Fruit fly (Drosophila melanogaster): ENCODE data around the gene Pbp95.

Gene Pbp95

dm6 chr3R:8013121-8014009 is at the start of gene Pbp95, which contains the start of gene CG10435 (continued):
- TF ChIP-seq dmrt11E (tag; optimal IDR thresholded peaks at IDR 0.05) (peak; percentile 24), onecut (GFP tag; IDR thresholded peaks at IDR 0.05) (no peak), shn (GFP tag; optimal IDR thresholded peaks at IDR 0.05) (no peak), Fer1 (GFP tag; optimal IDR thresholded peaks at IDR 0.05) (no peak), CG11695 (GFP tag; IDR thresholded peaks at IDR 0.05) (peak; percentile 51; the same call in 1 of the 3 replicates), ham (GFP tag; IDR thresholded peaks at IDR 0.05) (no peak), nerfin-2 (GFP tag; IDR thresholded peaks at IDR 0.05; ENCODE audit: partially characterized antibody) (0 out of 2 replicates have a peak, but pooled peaks have one; percentile 32), Usf (GFP tag; optimal IDR thresholded peaks at IDR 0.05) (no peak), CG2199 (GFP tag; IDR thresholded peaks at IDR 0.05) (no peak), ranshi (GFP tag; IDR thresholded peaks at IDR 0.05) (0 out of 2 replicates have a peak, but pooled peaks have one; percentile 26), CG1832 (GFP tag; optimal IDR thresholded peaks at IDR 0.05) (no peak), CG18619 (GFP tag; optimal IDR thresholded peaks at IDR 0.05) (peak; percentile 51), Nf-YB (GFP tag; optimal IDR thresholded peaks at IDR 0.05) (no peak), GATAe (GFP tag; conservative IDR thresholded peaks at IDR 0.05) (no peak), seq (GFP tag; IDR thresholded peaks at IDR 0.05) (peak; percentile 33; the same call in 1 of the 2 replicates), CG13287 (GFP tag; IDR thresholded peaks at IDR 0.05; ENCODE audit: partially characterized antibody) (peak; percentile 76), CG11398 (GFP tag; optimal IDR thresholded peaks at IDR 0.05) (no peak), CG6689 (GFP tag; IDR thresholded peaks at IDR 0.05) (peak; percentile 60), CG9932 (GFP tag; IDR thresholded peaks at IDR 0.05) (peak; percentile 79), HmgZ (tag; optimal IDR thresholded peaks at IDR 0.05) (peak; percentile 54), ci (GFP tag; IDR thresholded peaks at IDR 0.05) (peak; percentile 68), nerfin-1 (tag; optimal IDR thresholded peaks at IDR 0.05) (no peak), wek (GFP tag; optimal IDR thresholded peaks at IDR 0.05) (peak; percentile 88), CG8765 (GFP tag; IDR thresholded peaks at IDR 0.05) (no peak), Ets97D (GFP tag; optimal IDR thresholded peaks at IDR 0.05) (peak; percentile 51), croc (GFP tag; conservative IDR thresholded peaks at IDR 0.05) (no peak), Rfx (GFP tag; IDR thresholded peaks at IDR 0.05) (peak; percentile 81), CG30403 (GFP tag; optimal IDR thresholded peaks at IDR 0.05) (peak; percentile 76), nom (GFP tag; optimal IDR thresholded peaks at IDR 0.05) (no peak), CG10209 (GFP tag; optimal IDR thresholded peaks at IDR 0.05) (no peak), Dek (tag; optimal IDR thresholded peaks at IDR 0.05) (no peak), caup (GFP tag; optimal IDR thresholded peaks at IDR 0.05; ENCODE audit: severe bottlenecking) (peak; percentile 31), CG9876 (GFP tag; optimal IDR thresholded peaks at IDR 0.05) (no peak), CG17612 (GFP tag; IDR thresholded peaks at IDR 0.05) (no peak), hb (GFP tag; IDR thresholded peaks at IDR 0.05; ENCODE audit: partially characterized antibody) (peak; percentile 62; the same call in 1 of the 3 replicates), otp (GFP tag; IDR thresholded peaks at IDR 0.05) (peak; percentile 50; the same call in 1 of the 3 replicates), CG17912 (GFP tag; optimal IDR thresholded peaks at IDR 0.05) (no peak), Deaf1 (tag; optimal IDR thresholded peaks at IDR 0.05) (no peak), CG8388 (GFP tag; optimal IDR thresholded peaks at IDR 0.05) (no peak), Doc2 (GFP tag; IDR thresholded peaks at IDR 0.05) (no peak), Dip3 (GFP tag; optimal IDR thresholded peaks at IDR 0.05) (peak; percentile 18), dati (GFP tag; IDR thresholded peaks at IDR 0.05) (no peak), CG10462 (GFP tag; optimal IDR thresholded peaks at IDR 0.05) (no peak), ERR (GFP tag; optimal IDR thresholded peaks at IDR 0.05) (no peak), Lim3 (GFP tag; IDR thresholded peaks at IDR 0.05) (no peak), CG4854 (GFP tag; optimal IDR thresholded peaks at IDR 0.05) (no peak), gce (GFP tag; IDR thresholded peaks at IDR 0.05) (no peak), tio (GFP tag; optimal IDR thresholded peaks at IDR 0.05) (no peak), jumu (GFP tag; optimal IDR thresholded peaks at IDR 0.05) (no peak)

All from whole organism, embryonic.